Fruit fly (Drosophila melanogaster): ENCODE measurements around the gene Sfp23F.

The Sfp23F gene

dm6 chr2L:3341231-3341935, 46.2 kb downstream of the Sfp23F start:
- no peak for TF ChIP-seq Lpt (GFP tag; optimal IDR thresholded peaks at IDR 0.05)
- peak; percentile 78 for TF ChIP-seq Smox (GFP tag; optimal IDR thresholded peaks at IDR 0.05)
- TF ChIP-seq Blimp-1 (GFP tag; optimal IDR thresholded peaks at IDR 0.05), result peak; percentile 82
- peak; percentile 45 for TF ChIP-seq CG11902 (GFP tag; optimal IDR thresholded peaks at IDR 0.05)
- peak; percentile 75 for TF ChIP-seq lz (GFP tag; optimal IDR thresholded peaks at IDR 0.05)
- TF ChIP-seq Sox102F (GFP tag; optimal IDR thresholded peaks at IDR 0.05), result peak; percentile 88
- no peak for TF ChIP-seq spab (GFP tag; optimal IDR thresholded peaks at IDR 0.05)
- peak; percentile 17 for TF ChIP-seq CG7368 (GFP tag; optimal IDR thresholded peaks at IDR 0.05)
- peak; percentile 57 for TF ChIP-seq achi (GFP tag; optimal IDR thresholded peaks at IDR 0.05)
- peak; percentile 81 for TF ChIP-seq OdsH (GFP tag; optimal IDR thresholded peaks at IDR 0.05)
- no peak; the same call in 2 of the 3 replicates for TF ChIP-seq eg (GFP tag; IDR thresholded peaks at IDR 0.05)
- TF ChIP-seq acj6 (GFP tag; optimal IDR thresholded peaks at IDR 0.05), result peak; percentile 77
- TF ChIP-seq Gug (GFP tag; IDR thresholded peaks at IDR 0.05), result no peak
- TF ChIP-seq CG9139 (GFP tag; optimal IDR thresholded peaks at IDR 0.05), result no peak
- TF ChIP-seq svp (GFP tag), result peak; percentile 86
- no peak for TF ChIP-seq CG11294 (GFP tag; IDR thresholded peaks at IDR 0.05)
- TF ChIP-seq CG8632 (GFP tag; optimal IDR thresholded peaks at IDR 0.05), result peak; percentile 60
- no peak for TF ChIP-seq Hr38 (GFP tag; optimal IDR thresholded peaks at IDR 0.05)
- no peak for TF ChIP-seq fd59A (GFP tag; optimal IDR thresholded peaks at IDR 0.05)
- peak; percentile 48; the same call in 1 of the 3 replicates for TF ChIP-seq CG6163 (GFP tag; IDR thresholded peaks at IDR 0.05)
- TF ChIP-seq cyc (GFP tag; optimal IDR thresholded peaks at IDR 0.05), result peak; percentile 39
- TF ChIP-seq vri (GFP tag; optimal IDR thresholded peaks at IDR 0.05), result peak; percentile 98
- TF ChIP-seq CG32006 (GFP tag; optimal IDR thresholded peaks at IDR 0.05), result peak; percentile 49
- TF ChIP-seq CG34406 (GFP tag; optimal IDR thresholded peaks at IDR 0.05), result peak; percentile 69
- TF ChIP-seq CG31627 (GFP tag; optimal IDR thresholded peaks at IDR 0.05), result peak; percentile 69
- TF ChIP-seq ss (GFP tag; optimal IDR thresholded peaks at IDR 0.05), result no peak
- TF ChIP-seq CG8319 (GFP tag; optimal IDR thresholded peaks at IDR 0.05), result peak; percentile 6
- peak; percentile 65; the same call in 1 of the 2 replicates for TF ChIP-seq CG15336 (GFP tag; IDR thresholded peaks at IDR 0.05)
- TF ChIP-seq CG3032 (tag; optimal IDR thresholded peaks at IDR 0.05), result no peak
- no peak for TF ChIP-seq CG1621 (tag; optimal IDR thresholded peaks at IDR 0.05)
- peak; percentile 89 for TF ChIP-seq Met (GFP tag; optimal IDR thresholded peaks at IDR 0.05)
- TF ChIP-seq dsx (GFP tag; optimal IDR thresholded peaks at IDR 0.05; ENCODE audit: poor library complexity, severe bottlenecking), result no peak
- TF ChIP-seq Hr39 (GFP tag; optimal IDR thresholded peaks at IDR 0.05), result peak; percentile 51
- peak; percentile 75 for TF ChIP-seq CG6854 (GFP tag; optimal IDR thresholded peaks at IDR 0.05)
- peak; percentile 57 for TF ChIP-seq net (GFP tag; optimal IDR thresholded peaks at IDR 0.05)
- peak; percentile 71 for TF ChIP-seq Sox14 (GFP tag; optimal IDR thresholded peaks at IDR 0.05)
- TF ChIP-seq CG16779 (tag; optimal IDR thresholded peaks at IDR 0.05), result no peak
- peak; percentile 71 for TF ChIP-seq topi (GFP tag; optimal IDR thresholded peaks at IDR 0.05)
- TF ChIP-seq CG6792 (GFP tag; optimal IDR thresholded peaks at IDR 0.05), result peak; percentile 75
- no peak for TF ChIP-seq Sox15 (GFP tag; optimal IDR thresholded peaks at IDR 0.05)
- TF ChIP-seq CG4318 (GFP tag; optimal IDR thresholded peaks at IDR 0.05), result no peak
- peak in 1 of 2 experiments; percentile 21 for TF ChIP-seq salr (GFP tag; optimal IDR thresholded peaks at IDR 0.05)
- peak; percentile 19 for TF ChIP-seq CG3919 (GFP tag; optimal IDR thresholded peaks at IDR 0.05)
- peak; percentile 44; the same call in 1 of the 3 replicates for TF ChIP-seq CG8119 (GFP tag; IDR thresholded peaks at IDR 0.05)
- no peak for TF ChIP-seq Ets96B (tag; optimal IDR thresholded peaks at IDR 0.05)
- TF ChIP-seq esn (GFP tag; optimal IDR thresholded peaks at IDR 0.05), result peak; percentile 94
- TF ChIP-seq fd85E (GFP tag; optimal IDR thresholded peaks at IDR 0.05), result no peak
- peak; percentile 78 for TF ChIP-seq Eip93F (GFP tag; optimal IDR thresholded peaks at IDR 0.05)
- TF ChIP-seq fkh (GFP tag; optimal IDR thresholded peaks at IDR 0.05), result no peak
- TF ChIP-seq CG10631 (GFP tag; optimal IDR thresholded peaks at IDR 0.05), result peak; percentile 43
- peak; percentile 34 for TF ChIP-seq CG6276 (GFP tag; optimal IDR thresholded peaks at IDR 0.05)

Measured in whole organism, prepupa.